Worm (Caenorhabditis elegans) whole organism, L3 larva: ENCODE measurements around the gene H35N09.1.

Experiments
- R02D3.7 ChIP-seq: fragments of 150-350 bp; optimal IDR thresholded peaks from 2 replicates; lab custom pipeline; 2014; ENCODE audit warnings: missing biosample characterization, missing genetic modification characterization
- ZK546.5 ChIP-seq: sonication (generic microtip); optimal IDR thresholded peaks from 2 replicates; lab custom pipeline; 2017; ENCODE audit warnings: missing biosample characterization, missing genetic modification characterization
- aly-2 ChIP-seq: fragments of 150-350 bp; optimal IDR thresholded peaks from 2 replicates; lab custom pipeline; 2014; ENCODE audit warnings: missing biosample characterization, missing genetic modification characterization
- ama-1 ChIP-seq: fragments of 150-350 bp; optimal IDR thresholded peaks from 2 replicates; lab custom pipeline; 2018
- ceh-16 ChIP-seq: sonication (generic microtip); optimal IDR thresholded peaks from 2 replicates; lab custom pipeline; 2017; ENCODE audit warnings: missing biosample characterization, missing genetic modification characterization
- ceh-82 ChIP-seq: fragments of 150-350 bp; optimal IDR thresholded peaks from 2 replicates; lab custom pipeline; 2014; ENCODE audit warnings: missing biosample characterization, missing genetic modification characterization
- ceh-9 ChIP-seq: sonication (generic microtip); optimal IDR thresholded peaks from 2 replicates; lab custom pipeline; 2018; ENCODE audit warnings: missing biosample characterization, missing genetic modification characterization
- daf-12 ChIP-seq: fragments of 150-350 bp; optimal IDR thresholded peaks from 2 replicates; lab custom pipeline; 2014; ENCODE audit warnings: missing biosample characterization, missing genetic modification reagents, missing genetic modification characterization
- egl-27 ChIP-seq: sonication (generic microtip); optimal IDR thresholded peaks from 4 replicates; lab custom pipeline; 2017; ENCODE audit warnings: missing biosample characterization, missing genetic modification reagents, missing genetic modification characterization
- egl-5 ChIP-seq: fragments of 150-350 bp; optimal IDR thresholded peaks from 2 replicates; lab custom pipeline; 2017; ENCODE audit warnings: missing biosample characterization, missing genetic modification reagents, missing genetic modification characterization, inconsistent platforms
- elt-1 ChIP-seq: fragments of 150-350 bp; optimal IDR thresholded peaks from 2 replicates; lab custom pipeline; 2014; ENCODE audit warnings: missing biosample characterization, missing genetic modification characterization
- elt-2 ChIP-seq: sonication (generic microtip); optimal IDR thresholded peaks from 2 replicates; lab custom pipeline; 2016; ENCODE audit warnings: missing genetic modification reagents, mild to moderate bottlenecking, missing genetic modification characterization, missing compliant biosample characterization
- elt-3 ChIP-seq, 3 experiments: fragments of 150-350 bp in 1 of 3; sonication (generic microtip) in 2 of 3; optimal IDR thresholded peaks; 2 replicates in 2 of 3; 4 replicates in 1 of 3; lab custom pipeline; 2014 to 2017; ENCODE audit warnings: missing biosample characterization in 3 of 3, missing genetic modification characterization in 3 of 3
- fkh-10 ChIP-seq: sonication (generic microtip); optimal IDR thresholded peaks from 2 replicates; lab custom pipeline; 2017; ENCODE audit warnings: missing biosample characterization, missing genetic modification reagents, missing genetic modification characterization
- fkh-2 ChIP-seq: fragments of 150-350 bp; optimal IDR thresholded peaks from 2 replicates; lab custom pipeline; 2014; ENCODE audit warnings: missing biosample characterization, missing genetic modification reagents, missing genetic modification characterization
- hmg-11 ChIP-seq: sonication (generic microtip); optimal IDR thresholded peaks from 2 replicates; lab custom pipeline; 2016; ENCODE audit warnings: missing genetic modification characterization, missing compliant biosample characterization
- jun-1 ChIP-seq: fragments of 150-350 bp; optimal IDR thresholded peaks from 2 replicates; lab custom pipeline; 2014; ENCODE audit warnings: missing biosample characterization, missing genetic modification reagents, missing genetic modification characterization
- lin-15B ChIP-seq: fragments of 150-350 bp; optimal IDR thresholded peaks from 2 replicates; lab custom pipeline; 2014; ENCODE audit warnings: missing biosample characterization, missing genetic modification characterization
- lin-39 ChIP-seq: fragments of 150-350 bp; optimal IDR thresholded peaks from 2 replicates; lab custom pipeline; 2018; ENCODE audit warnings: missing biosample characterization, missing genetic modification reagents, missing genetic modification characterization
- mdl-1 ChIP-seq: fragments of 150-350 bp; optimal IDR thresholded peaks from 2 replicates; lab custom pipeline; 2014; ENCODE audit warnings: missing biosample characterization, missing genetic modification characterization
- nfya-1 ChIP-seq: sonication (generic microtip); optimal IDR thresholded peaks from 2 replicates; lab custom pipeline; 2017; ENCODE audit warnings: missing genetic modification characterization, mild to moderate bottlenecking, missing compliant biosample characterization, antibody characterized with exemption, moderate library complexity; ENCODE audit not compliant: insufficient read depth
- nhr-11 ChIP-seq: fragments of 150-350 bp; optimal IDR thresholded peaks from 2 replicates; lab custom pipeline; 2014; ENCODE audit warnings: missing biosample characterization, missing genetic modification characterization
- nhr-12 ChIP-seq: fragments of 150-350 bp; optimal IDR thresholded peaks from 2 replicates; lab custom pipeline; 2014; ENCODE audit warnings: missing biosample characterization, missing genetic modification characterization
- nhr-23 ChIP-seq: fragments of 150-350 bp; optimal IDR thresholded peaks from 2 replicates; lab custom pipeline; 2014; ENCODE audit warnings: missing biosample characterization, missing genetic modification reagents, missing genetic modification characterization
- nhr-237 ChIP-seq: fragments of 150-350 bp; optimal IDR thresholded peaks from 2 replicates; lab custom pipeline; 2014; ENCODE audit warnings: missing biosample characterization, missing genetic modification characterization
- nhr-25 ChIP-seq: sonication (generic microtip); optimal IDR thresholded peaks from 2 replicates; lab custom pipeline; 2017; ENCODE audit warnings: missing biosample characterization, missing genetic modification characterization
- nhr-28 ChIP-seq: fragments of 150-350 bp; optimal IDR thresholded peaks from 2 replicates; lab custom pipeline; 2014; ENCODE audit warnings: missing biosample characterization, missing genetic modification characterization
- nhr-43 ChIP-seq: sonication (generic microtip); optimal IDR thresholded peaks from 2 replicates; lab custom pipeline; 2016; ENCODE audit warnings: mild to moderate bottlenecking, missing genetic modification characterization, missing compliant biosample characterization; ENCODE audit not compliant: poor library complexity, severe bottlenecking
- nhr-67 ChIP-seq: fragments of 150-350 bp; optimal IDR thresholded peaks from 2 replicates; lab custom pipeline; 2014; ENCODE audit warnings: missing biosample characterization, missing genetic modification characterization
- nhr-76 ChIP-seq: fragments of 150-350 bp; sonication (generic microtip); optimal IDR thresholded peaks from 5 replicates; lab custom pipeline; 2014; ENCODE audit warnings: missing biosample characterization, missing genetic modification characterization
- nhr-77 ChIP-seq: fragments of 150-350 bp; optimal IDR thresholded peaks from 2 replicates; lab custom pipeline; 2014; ENCODE audit warnings: missing biosample characterization, missing genetic modification characterization
- pha-4 ChIP-seq: fragments of 150-350 bp; optimal IDR thresholded peaks from 2 replicates; lab custom pipeline; 2014; ENCODE audit warnings: missing biosample characterization, missing genetic modification reagents, missing genetic modification characterization
- pqm-1 ChIP-seq: fragments of 150-350 bp; optimal IDR thresholded peaks from 2 replicates; lab custom pipeline; 2017; ENCODE audit warnings: missing biosample characterization, missing genetic modification characterization, inconsistent platforms
- sea-2 ChIP-seq: fragments of 150-350 bp; sonication (generic microtip); optimal IDR thresholded peaks from 4 replicates; lab custom pipeline; 2014; ENCODE audit warnings: missing biosample characterization, missing genetic modification reagents, missing genetic modification characterization
- skn-1 ChIP-seq: fragments of 150-350 bp; optimal IDR thresholded peaks from 2 replicates; lab custom pipeline; 2014; ENCODE audit warnings: missing biosample characterization, missing genetic modification characterization
- snpc-4 ChIP-seq: fragments of 150-350 bp; optimal IDR thresholded peaks from 2 replicates; lab custom pipeline; 2014; ENCODE audit warnings: missing biosample characterization, missing genetic modification characterization
- zag-1 ChIP-seq: fragments of 150-350 bp; optimal IDR thresholded peaks from 2 replicates; lab custom pipeline; 2014; ENCODE audit warnings: missing biosample characterization, missing genetic modification characterization
- ztf-11 ChIP-seq: fragments of 150-350 bp; optimal IDR thresholded peaks from 2 replicates; lab custom pipeline; 2014; ENCODE audit warnings: missing biosample characterization, missing genetic modification characterization
- ztf-4 ChIP-seq: fragments of 150-350 bp; optimal IDR thresholded peaks from 2 replicates; lab custom pipeline; 2014; ENCODE audit warnings: missing biosample characterization, missing genetic modification characterization

H35N09.1 gene

ce11 chrX:8564451-8564795 lies 40.7 kb upstream of the H35N09.1 start:
- no peak for TF ChIP-seq hmg-11 (tag; lab: Kevin White, UChicago)
- TF ChIP-seq pha-4 (tag; lab: Kevin White, UChicago): peak; percentile 89
- peak; percentile 23 for TF ChIP-seq elt-2 (tag; lab: Kevin White, UChicago)
- no peak for TF ChIP-seq nhr-77
- no peak for TF ChIP-seq jun-1
- no peak for TF ChIP-seq ama-1

DNA sequence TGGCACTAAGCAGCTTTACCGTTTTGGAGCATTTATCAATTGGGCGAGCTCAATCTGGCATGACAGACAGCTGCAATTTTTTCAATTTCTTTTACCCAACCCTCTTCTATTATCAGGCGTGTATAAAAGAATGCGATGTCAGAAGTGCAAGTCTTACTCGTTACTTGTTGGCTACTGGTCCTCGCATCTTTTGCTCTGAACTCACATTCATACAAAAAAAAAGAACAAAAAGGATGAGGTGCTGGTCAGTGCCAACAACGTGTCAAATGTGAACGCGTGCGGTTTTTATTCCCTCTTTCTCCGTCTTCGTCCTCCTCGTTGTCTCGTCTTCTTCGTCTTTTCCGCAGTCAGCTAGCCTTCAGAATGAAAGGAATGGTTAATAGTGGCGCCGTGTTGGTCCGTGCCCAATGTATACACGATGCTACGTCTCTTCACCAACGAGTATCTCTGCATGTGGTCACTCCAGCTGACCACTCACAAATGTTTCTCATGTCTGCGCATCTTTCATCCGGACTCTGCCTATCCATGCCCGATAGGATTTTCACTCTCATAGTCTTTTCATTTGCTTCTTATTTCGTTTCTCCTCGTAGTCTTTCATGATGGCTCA lies 39.2 kb upstream of the H35N09.1 start:
- TF ChIP-seq pha-4 (tag; lab: Kevin White, UChicago) (no peak), ztf-11 (tag; lab: Kevin White, UChicago) (no peak), nhr-23 (tag; lab: Kevin White, UChicago) (peak; percentile 2), pqm-1 (tag; lab: Kevin White, UChicago) (no peak), nhr-12 (no peak), egl-27 (tag; lab: Kevin White, UChicago) (no peak), elt-3 (tag; optimal IDR thresholded peaks at IDR 0.05; lab: Kevin White, UChicago) (no peak), nhr-25 (tag; lab: Kevin White, UChicago) (no peak), nhr-11 (tag; lab: Kevin White, UChicago) (no peak), aly-2 (tag; lab: Kevin White, UChicago) (no peak), lin-15B (tag; lab: Kevin White, UChicago) (no peak), nfya-1 (tag; lab: Kevin White, UChicago) (peak; percentile 84), nhr-76 (tag; lab: Kevin White, UChicago) (no peak), daf-12 (tag; lab: Kevin White, UChicago) (no peak), ceh-9 (no peak), ama-1 (no peak), sea-2 (GFP tag; lab: Kevin White, UChicago) (peak; percentile 4), nhr-77 (no peak), jun-1 (no peak), nhr-237 (tag; lab: Kevin White, UChicago) (no peak), ceh-16 (tag; lab: Kevin White, UChicago) (no peak), lin-39 (peak; percentile 67), ztf-4 (tag; lab: Kevin White, UChicago) (no peak), elt-2 (tag; lab: Kevin White, UChicago) (no peak), nhr-28 (tag; lab: Kevin White, UChicago) (no peak), hmg-11 (tag; lab: Kevin White, UChicago) (peak; percentile 44), R02D3.7 (tag; lab: Kevin White, UChicago) (no peak), elt-1 (no peak), fkh-10 (GFP tag; lab: Kevin White, UChicago) (no peak), egl-5 (tag; lab: Kevin White, UChicago) (no peak), snpc-4 (tag; lab: Kevin White, UChicago) (no peak), fkh-2 (tag; lab: Kevin White, UChicago) (no peak), zag-1 (tag; lab: Kevin White, UChicago) (no peak), ZK546.5 (tag; lab: Kevin White, UChicago) (no peak), nhr-67 (tag; lab: Kevin White, UChicago) (no peak), ceh-82 (no peak), nhr-43 (no peak)

- TF ChIP-seq daf-12 (tag; lab: Kevin White, UChicago) (no peak), egl-27 (tag; lab: Kevin White, UChicago) (no peak), ztf-4 (tag; lab: Kevin White, UChicago) (no peak), fkh-10 (GFP tag; lab: Kevin White, UChicago) (no peak), skn-1 (tag; lab: Kevin White, UChicago) (no peak), jun-1 (no peak), pha-4 (tag; lab: Kevin White, UChicago) (no peak), mdl-1 (tag; lab: Kevin White, UChicago) (no peak), hmg-11 (tag; lab: Kevin White, UChicago) (no peak), nhr-12 (no peak), ZK546.5 (tag; lab: Kevin White, UChicago) (no peak), fkh-2 (tag; lab: Kevin White, UChicago) (no peak), nhr-77 (no peak), aly-2 (tag; lab: Kevin White, UChicago) (no peak), pqm-1 (tag; lab: Kevin White, UChicago) (no peak)
- TF ChIP-seq, all 47 proteins: peak for 0
Observed at ce11 chrX:8566521-8567032, 38.6 kb upstream of the H35N09.1 start.
